Fruit fly (Drosophila melanogaster): ENCODE measurements around the gene wnd.
A peak's percentile ranks its signal among the peaks of the same experiment; 100 is the strongest.

wnd gene

DNA sequence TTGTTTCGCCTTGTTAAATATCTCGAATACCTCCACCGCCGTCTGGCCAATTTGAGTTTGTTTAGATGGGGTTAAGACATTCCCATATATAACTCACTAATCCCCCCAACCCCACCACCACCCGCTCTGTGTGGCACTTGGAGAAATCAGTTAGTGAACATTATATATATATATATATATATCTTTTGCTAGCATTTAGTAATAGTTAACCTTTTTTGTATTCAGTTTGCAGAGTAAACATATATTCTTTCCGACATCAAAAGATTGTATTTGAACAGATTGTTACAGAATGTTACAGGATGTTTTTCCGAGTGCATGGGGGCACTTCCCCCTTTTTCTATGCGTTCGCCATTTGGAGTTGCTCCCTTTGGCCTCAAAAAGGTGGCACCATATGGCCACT, 34.9 kb upstream of the wnd start:
- TF ChIP-seq dsf (GFP tag; optimal IDR thresholded peaks at IDR 0.05; ENCODE audit: borderline replicate concordance), result no peak
- TF ChIP-seq sage (GFP tag; optimal IDR thresholded peaks at IDR 0.05), result no peak
- no peak for TF ChIP-seq jim (GFP tag; optimal IDR thresholded peaks at IDR 0.05)
- no peak for TF ChIP-seq lola (GFP tag; optimal IDR thresholded peaks at IDR 0.05)
- no peak for TF ChIP-seq Rel (GFP tag; optimal IDR thresholded peaks at IDR 0.05)
- TF ChIP-seq Rel (tag; optimal IDR thresholded peaks at IDR 0.05), result no peak
- no peak for TF ChIP-seq psq (GFP tag; optimal IDR thresholded peaks at IDR 0.05)

DNA sequence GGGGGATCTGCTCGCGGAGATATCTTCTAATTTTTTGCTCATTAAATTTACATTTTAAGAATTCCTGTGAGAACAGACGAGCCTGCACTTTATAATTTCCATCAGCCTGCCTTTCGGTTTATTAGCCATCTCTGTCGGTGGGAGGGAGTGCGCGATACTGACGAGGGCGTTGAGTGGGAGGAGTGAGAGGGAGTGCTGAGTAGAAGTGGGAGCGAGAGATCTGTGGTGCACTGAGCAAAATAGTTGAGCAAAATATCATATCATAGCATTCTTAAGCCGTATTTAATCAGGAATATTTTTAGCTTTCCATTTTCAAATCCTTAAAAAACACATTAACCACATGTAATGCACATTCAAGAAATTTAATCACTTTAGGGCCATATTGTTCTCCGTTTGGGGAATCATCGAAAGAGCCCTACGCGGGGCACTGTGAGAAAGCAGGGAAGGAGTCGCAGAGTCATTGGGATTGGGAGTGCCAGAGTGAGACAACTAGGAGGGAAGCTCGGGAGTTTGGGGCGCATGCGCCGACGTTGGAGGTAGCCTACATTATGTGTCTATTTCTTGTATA, 29.6 kb upstream of the wnd start:
- no peak for TF ChIP-seq br (GFP tag; optimal IDR thresholded peaks at IDR 0.05)
- TF ChIP-seq Hr78 (GFP tag; optimal IDR thresholded peaks at IDR 0.05), result no peak
- no peak for TF ChIP-seq CrebA (GFP tag; optimal IDR thresholded peaks at IDR 0.05; ENCODE audit: borderline replicate concordance)
- TF ChIP-seq dsf (GFP tag; optimal IDR thresholded peaks at IDR 0.05; ENCODE audit: borderline replicate concordance), result no peak
- TF ChIP-seq N (GFP tag; optimal IDR thresholded peaks at IDR 0.05), result no peak
- no peak for TF ChIP-seq fru (GFP tag; optimal IDR thresholded peaks at IDR 0.05)
- no peak for TF ChIP-seq Dfd (GFP tag; optimal IDR thresholded peaks at IDR 0.05)
- TF ChIP-seq Vsx2 (GFP tag; optimal IDR thresholded peaks at IDR 0.05; ENCODE audit: partially characterized antibody), result no peak
- no peak for TF ChIP-seq OdsH (GFP tag; optimal IDR thresholded peaks at IDR 0.05)
- TF ChIP-seq lola (GFP tag; optimal IDR thresholded peaks at IDR 0.05), result no peak

dm6 chr3L:19663605-19664230, 28.1 kb upstream of the wnd start, which contains the start of gene tey:
tey (minus strand) TSS chr3L:19664104.
- TF ChIP-seq Hr83 (GFP tag; optimal IDR thresholded peaks at IDR 0.05; ENCODE audit: poor library complexity, severe bottlenecking), result no peak
- TF ChIP-seq Rel (GFP tag; optimal IDR thresholded peaks at IDR 0.05), result no peak
- no peak for TF ChIP-seq Rel (tag; optimal IDR thresholded peaks at IDR 0.05)
- TF ChIP-seq Mio (GFP tag; optimal IDR thresholded peaks at IDR 0.05), result no peak
- TF ChIP-seq br (GFP tag; optimal IDR thresholded peaks at IDR 0.05), result no peak
- peak; percentile 29 for TF ChIP-seq Vsx2 (GFP tag; optimal IDR thresholded peaks at IDR 0.05; ENCODE audit: partially characterized antibody)
- peak; percentile 62 for TF ChIP-seq Dif (GFP tag; optimal IDR thresholded peaks at IDR 0.05; ENCODE audit: partially characterized antibody)

DNA sequence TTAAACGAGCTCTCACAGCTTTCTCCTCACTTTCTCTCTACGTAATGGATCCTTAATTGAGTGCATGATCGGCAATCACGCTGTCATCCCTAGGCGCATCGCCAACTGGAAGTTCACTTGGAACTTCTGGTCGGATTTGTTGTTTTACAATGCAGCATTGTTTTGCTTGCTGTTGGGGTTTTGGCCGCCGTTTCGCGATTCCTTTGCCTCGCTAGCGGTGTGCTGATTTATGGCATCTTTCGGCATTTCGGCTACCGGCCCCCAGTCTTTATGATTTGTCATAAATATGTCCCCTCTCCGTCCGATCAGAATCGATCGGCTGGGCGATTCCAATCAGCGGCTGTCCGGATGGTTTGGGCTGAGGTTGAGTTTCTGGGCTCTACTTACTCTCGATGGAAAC, 27.3 kb upstream of the wnd start:
- TF ChIP-seq dl (GFP tag; optimal IDR thresholded peaks at IDR 0.05; ENCODE audit: insufficient read depth in 1 of 2, partially characterized antibody in 2 of 2) (no peak), dsf (GFP tag; optimal IDR thresholded peaks at IDR 0.05; ENCODE audit: borderline replicate concordance) (no peak), rgr (GFP tag; optimal IDR thresholded peaks at IDR 0.05) (no peak), foxo (GFP tag; optimal IDR thresholded peaks at IDR 0.05) (no peak), brk (GFP tag; optimal IDR thresholded peaks at IDR 0.05) (no peak), sv (GFP tag; optimal IDR thresholded peaks at IDR 0.05) (no peak), CG32264 (GFP tag; optimal IDR thresholded peaks at IDR 0.05) (no peak), Abd-B (GFP tag; optimal IDR thresholded peaks at IDR 0.05) (no peak), N (GFP tag; optimal IDR thresholded peaks at IDR 0.05) (no peak), Hnf4 (GFP tag; optimal IDR thresholded peaks at IDR 0.05) (no peak), Mio (GFP tag; optimal IDR thresholded peaks at IDR 0.05) (no peak), ey (GFP tag; optimal IDR thresholded peaks at IDR 0.05) (no peak), Hr83 (GFP tag; optimal IDR thresholded peaks at IDR 0.05; ENCODE audit: poor library complexity, severe bottlenecking) (no peak), tai (GFP tag; optimal IDR thresholded peaks at IDR 0.05) (no peak), fru (GFP tag; optimal IDR thresholded peaks at IDR 0.05) (no peak)

dm6 chr3L:19655923-19656322, 20.3 kb upstream of the wnd start:
- TF ChIP-seq br (GFP tag; optimal IDR thresholded peaks at IDR 0.05) (no peak), sv (GFP tag; optimal IDR thresholded peaks at IDR 0.05) (no peak), brk (GFP tag; optimal IDR thresholded peaks at IDR 0.05) (no peak), Myc (optimal IDR thresholded peaks at IDR 0.05) (no peak)

DNA sequence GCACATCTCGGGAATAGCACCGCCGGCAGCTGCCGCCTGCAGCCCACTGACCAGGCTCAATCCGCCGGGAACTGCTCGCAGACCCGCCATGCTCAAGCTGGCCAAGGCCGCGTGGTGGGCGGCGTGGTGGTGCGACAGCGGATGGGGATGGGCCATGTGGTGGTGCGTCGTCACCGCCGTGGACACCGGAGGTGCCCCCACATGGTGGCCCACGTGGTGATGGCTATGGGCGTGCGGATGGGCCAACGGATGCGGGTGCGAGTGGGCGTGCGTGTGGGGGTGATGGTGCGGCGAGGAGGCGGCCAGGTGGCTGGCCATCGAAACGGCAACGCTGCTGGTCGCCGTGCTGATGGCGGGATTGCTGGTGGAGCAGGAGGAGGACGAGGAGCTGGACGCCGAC, 17.9 kb upstream of the wnd start:
- TF ChIP-seq Hr78 (GFP tag; optimal IDR thresholded peaks at IDR 0.05) (no peak), Mio (GFP tag; optimal IDR thresholded peaks at IDR 0.05) (no peak), h (GFP tag; optimal IDR thresholded peaks at IDR 0.05) (no peak), rgr (GFP tag; optimal IDR thresholded peaks at IDR 0.05) (no peak), tai (GFP tag; optimal IDR thresholded peaks at IDR 0.05) (no peak), CrebA (GFP tag; optimal IDR thresholded peaks at IDR 0.05; ENCODE audit: borderline replicate concordance) (no peak), Hnf4 (GFP tag; optimal IDR thresholded peaks at IDR 0.05) (no peak)

Data from whole organism, wandering third instar larva.